Worm (Caenorhabditis elegans) whole organism, midembryonic: Measurements from ENCODE around the gene chil-17.

Experiments used
- T22C8.4 ChIP-seq: fragments of 200-800 bp; sonication (Bioruptor generic); IDR thresholded peaks from 2 replicates; pipeline ENCODE4 v1.3.6; 2022; ENCODE audit warnings: missing genetic modification characterization, missing compliant biosample characterization
- cog-1 ChIP-seq: sonication (generic microtip); optimal IDR thresholded peaks from 2 replicates; lab custom pipeline; 2016; ENCODE audit warnings: missing genetic modification characterization, missing compliant biosample characterization
- flt-1 ChIP-seq: fragments of 200-800 bp; sonication (Bioruptor generic); IDR thresholded peaks from 2 replicates; pipeline ENCODE4 v1.3.6; 2022; ENCODE audit warnings: missing genetic modification characterization, missing compliant biosample characterization
- ztf-23 ChIP-seq: fragments of 200-800 bp; sonication (Bioruptor generic); IDR thresholded peaks from 2 replicates; pipeline ENCODE4 v1.3.6; 2022; ENCODE audit warnings: missing genetic modification reagents, missing genetic modification characterization, missing compliant biosample characterization

- no peak for TF ChIP-seq flt-1 (GFP tag; lab: Robert Waterston, UW)
- TF ChIP-seq T22C8.4 (GFP tag; lab: Robert Waterston, UW) = no peak
- TF ChIP-seq ztf-23 (GFP tag; lab: Robert Waterston, UW) = no peak
- TF ChIP-seq cog-1 = no peak
Measured at ce11 chrII:9480006-9480405, 40.0 kb upstream of the chil-17 start, which contains the start of gene T19H5.7.
